Worm (Caenorhabditis elegans): ENCODE measurements around the gene C01B10.11.

ce11 chrIV:6631704-6632272 is 26.0 kb upstream of the C01B10.11 start, which contains the start of the genes cest-5.1 and C01B10.9:
- TF ChIP-seq nhr-77 (tag; optimal IDR thresholded peaks at IDR 0.05) = no peak
- TF ChIP-seq nhr-25 (tag; optimal IDR thresholded peaks at IDR 0.05) = no peak
- no peak for TF ChIP-seq ama-1 (optimal IDR thresholded peaks at IDR 0.05)
- TF ChIP-seq skn-1 (tag; optimal IDR thresholded peaks at IDR 0.05) = no peak
- TF ChIP-seq nhr-12 (tag; optimal IDR thresholded peaks at IDR 0.05) = no peak
- peak; percentile 37 for TF ChIP-seq ceh-28 (tag; optimal IDR thresholded peaks at IDR 0.05)
- no peak for TF ChIP-seq nhr-11 (tag; optimal IDR thresholded peaks at IDR 0.05)
- TF ChIP-seq fos-1 (tag; optimal IDR thresholded peaks at IDR 0.05) = no peak
- no peak for TF ChIP-seq ztf-4 (tag; optimal IDR thresholded peaks at IDR 0.05)
- TF ChIP-seq elt-2 (tag; optimal IDR thresholded peaks at IDR 0.05) = peak; percentile 49
- TF ChIP-seq R02D3.7 (tag; optimal IDR thresholded peaks at IDR 0.05) = peak; percentile 53
- TF ChIP-seq elt-3 (tag; optimal IDR thresholded peaks at IDR 0.05) = no peak
